Fruit fly (Drosophila melanogaster) whole organism, embryonic: ENCODE data around the gene CG7304.

ENCODE experiments used
- Abd-B ChIP-seq: fragments of 200-800 bp; sonication (Bioruptor generic); optimal IDR thresholded peaks from 2 replicates; lab custom pipeline; 2018; ENCODE audit warnings: missing biosample characterization, mild to moderate bottlenecking, missing genetic modification characterization, moderate library complexity
- Awh ChIP-seq: fragments of 200-800 bp; sonication (Bioruptor generic); IDR thresholded peaks from 2 replicates; pipeline ENCODE4, ENCODE4 v1.3.6; 2022; ENCODE audit warnings: missing biosample characterization, missing genetic modification characterization
- CG10321 ChIP-seq: fragments of 200-800 bp; sonication (Bioruptor generic); IDR thresholded peaks from 2 replicates; pipeline ENCODE4 v1.3.6; 2022; ENCODE audit warnings: missing biosample characterization, missing genetic modification characterization
- CG10959 ChIP-seq: fragments of 200-800 bp; sonication (Bioruptor generic); IDR thresholded peaks from 2 replicates; pipeline ENCODE4 v1.3.6; 2022; ENCODE audit warnings: missing biosample characterization, missing genetic modification characterization
- CG11398 ChIP-seq: fragments of 200-800 bp; sonication (Bioruptor generic); optimal IDR thresholded peaks from 2 replicates; lab custom pipeline; 2016; ENCODE audit warnings: missing biosample characterization, missing genetic modification characterization
- CG14014 ChIP-seq: fragments of 200-800 bp; sonication (Bioruptor generic); IDR thresholded peaks from 2 replicates; pipeline ENCODE4 v1.3.6; 2022; ENCODE audit warnings: missing biosample characterization, missing genetic modification characterization
- CG15479 ChIP-seq: fragments of 200-800 bp; sonication (Bioruptor generic); optimal IDR thresholded peaks from 3 replicates; lab custom pipeline; 2019; ENCODE audit warnings: missing biosample characterization, mild to moderate bottlenecking, missing genetic modification characterization, moderate library complexity
- CG1832 ChIP-seq: fragments of 200-800 bp; sonication (Bioruptor generic); optimal IDR thresholded peaks from 2 replicates; lab custom pipeline; 2017; ENCODE audit warnings: missing biosample characterization, mild to moderate bottlenecking, missing genetic modification characterization, inconsistent platforms
- CG30403 ChIP-seq: fragments of 200-800 bp; sonication (Bioruptor generic); optimal IDR thresholded peaks from 3 replicates; lab custom pipeline; 2016; ENCODE audit warnings: missing biosample characterization, missing genetic modification characterization
- CG34376 ChIP-seq: fragments of 200-800 bp; sonication (Bioruptor generic); optimal IDR thresholded peaks from 2 replicates; lab custom pipeline; 2018; ENCODE audit warnings: missing biosample characterization, mild to moderate bottlenecking, missing genetic modification characterization
- CG3995 ChIP-seq: fragments of 200-800 bp; sonication (Bioruptor generic); optimal IDR thresholded peaks from 3 replicates; lab custom pipeline; 2016; ENCODE audit warnings: missing biosample characterization, missing genetic modification characterization
- CG8089 ChIP-seq: fragments of 200-800 bp; sonication (Bioruptor generic); optimal IDR thresholded peaks from 3 replicates; lab custom pipeline; 2016; ENCODE audit warnings: missing biosample characterization, missing genetic modification characterization
- CG8359 ChIP-seq: fragments of 200-800 bp; sonication (Bioruptor generic); optimal IDR thresholded peaks from 2 replicates; lab custom pipeline; 2017; ENCODE audit warnings: missing biosample characterization, mild to moderate bottlenecking, missing genetic modification characterization, borderline replicate concordance
- CG9932 ChIP-seq: fragments of 200-800 bp; sonication (Bioruptor generic); IDR thresholded peaks from 2 replicates; pipeline ENCODE4 v1.3.6; 2022; ENCODE audit warnings: missing biosample characterization, missing genetic modification characterization
- Fer3 ChIP-seq: fragments of 200-800 bp; sonication (Bioruptor generic); optimal IDR thresholded peaks from 2 replicates; lab custom pipeline; 2018; ENCODE audit warnings: missing biosample characterization, mild to moderate bottlenecking, missing genetic modification characterization, moderate library complexity
- H2.0 ChIP-seq: fragments of 200-800 bp; sonication (Bioruptor generic); IDR thresholded peaks from 2 replicates; pipeline ENCODE4 v1.3.6; 2022; ENCODE audit warnings: missing biosample characterization, missing genetic modification characterization
- Hand ChIP-seq: fragments of 200-800 bp; sonication (Bioruptor generic); optimal IDR thresholded peaks from 2 replicates; lab custom pipeline; 2017; ENCODE audit warnings: mild to moderate bottlenecking, missing biosample characterization, missing genetic modification reagents, missing genetic modification characterization
- HmgD ChIP-seq: fragments of 200-800 bp; sonication (Bioruptor generic); optimal IDR thresholded peaks from 3 replicates; lab custom pipeline; 2016; ENCODE audit warnings: missing biosample characterization, missing genetic modification characterization
- Jarid2 ChIP-seq: fragments of 200-800 bp; sonication (Bioruptor generic); optimal IDR thresholded peaks from 3 replicates; lab custom pipeline; 2017; ENCODE audit warnings: mild to moderate bottlenecking, missing biosample characterization, missing genetic modification reagents, missing genetic modification characterization
- Side ChIP-seq: fragments of 200-800 bp; sonication (Bioruptor generic); optimal IDR thresholded peaks from 2 replicates; lab custom pipeline; 2016; ENCODE audit warnings: missing biosample characterization, missing genetic modification characterization
- Sox102F ChIP-seq: fragments of 200-800 bp; sonication (Bioruptor generic); optimal IDR thresholded peaks from 2 replicates; lab custom pipeline; 2018; ENCODE audit warnings: missing biosample characterization, mild to moderate bottlenecking, missing genetic modification characterization, moderate library complexity
- Usf ChIP-seq: fragments of 200-800 bp; sonication (Bioruptor generic); optimal IDR thresholded peaks from 2 replicates; lab custom pipeline; 2017; ENCODE audit warnings: missing genotype, missing biosample characterization, missing genetic modification characterization
- Xrp1 ChIP-seq: fragments of 200-800 bp; sonication (Bioruptor generic); IDR thresholded peaks from 2 replicates; pipeline ENCODE4 v1.3.6; 2022; ENCODE audit warnings: missing biosample characterization, missing genetic modification characterization
- ac ChIP-seq: fragments of 200-800 bp; sonication (Bioruptor generic); optimal IDR thresholded peaks from 3 replicates; lab custom pipeline; 2017; ENCODE audit warnings: missing biosample characterization, mild to moderate bottlenecking, missing genetic modification characterization
- ato ChIP-seq: fragments of 200-800 bp; sonication (Bioruptor generic); IDR thresholded peaks from 2 replicates; pipeline ENCODE4 v1.3.6; 2022; ENCODE audit warnings: missing biosample characterization, missing genetic modification characterization; ENCODE audit not compliant: partially characterized antibody
- bab2 ChIP-seq: fragments of 200-800 bp; sonication (Bioruptor generic); optimal IDR thresholded peaks from 2 replicates; lab custom pipeline; 2016; ENCODE audit warnings: missing biosample characterization, missing genetic modification characterization
- bbx ChIP-seq: fragments of 200-800 bp; sonication (Bioruptor generic); IDR thresholded peaks from 2 replicates; pipeline ENCODE4 v1.3.6; 2022; ENCODE audit warnings: missing biosample characterization, missing genetic modification characterization; ENCODE audit not compliant: partially characterized antibody
- bowl ChIP-seq: fragments of 200-800 bp; sonication (Bioruptor generic); IDR thresholded peaks from 2 replicates; pipeline ENCODE4 v1.3.6; 2022; ENCODE audit warnings: missing biosample characterization, missing genetic modification characterization
- cas ChIP-seq: fragments of 200-800 bp; sonication (Bioruptor generic); IDR thresholded peaks from 2 replicates; pipeline ENCODE4 v1.3.6; 2022; ENCODE audit warnings: missing biosample characterization, missing genetic modification characterization
- chif ChIP-seq, 2 experiments: fragments of 200-800 bp; sonication (Bioruptor generic); optimal IDR thresholded peaks; 3 replicates each; lab custom pipeline; 2016; ENCODE audit warnings: missing biosample characterization in 2 of 2, missing genetic modification characterization in 2 of 2
- corto ChIP-seq: fragments of 200-800 bp; sonication (Bioruptor generic); optimal IDR thresholded peaks from 2 replicates; lab custom pipeline; 2016; ENCODE audit warnings: missing biosample characterization, mild to moderate bottlenecking, missing genetic modification characterization, moderate library complexity
- crol ChIP-seq: fragments of 200-800 bp; sonication (Bioruptor generic); IDR thresholded peaks from 2 replicates; pipeline ENCODE4 v1.3.6; 2022; ENCODE audit warnings: missing biosample characterization, missing genetic modification characterization
- gcm2 ChIP-seq: fragments of 200-800 bp; sonication (Bioruptor generic); optimal IDR thresholded peaks from 2 replicates; lab custom pipeline; 2016; ENCODE audit warnings: missing biosample characterization, missing genetic modification characterization
- gfzf ChIP-seq: fragments of 200-800 bp; sonication (Bioruptor generic); optimal IDR thresholded peaks from 2 replicates; lab custom pipeline; 2016; ENCODE audit warnings: missing biosample characterization, mild to moderate bottlenecking, missing genetic modification characterization, moderate library complexity
- jigr1 ChIP-seq: fragments of 200-800 bp; sonication (Bioruptor generic); IDR thresholded peaks from 3 replicates; pipeline ENCODE4 v1.3.6; 2022; ENCODE audit warnings: missing biosample characterization, missing genetic modification characterization
- ken ChIP-seq: fragments of 200-800 bp; sonication (Bioruptor generic); IDR thresholded peaks from 3 replicates; pipeline ENCODE4 v1.3.6; 2022; ENCODE audit warnings: missing biosample characterization, missing genetic modification characterization
- lab ChIP-seq: fragments of 200-800 bp; sonication (Bioruptor generic); optimal IDR thresholded peaks from 3 replicates; lab custom pipeline; 2017; ENCODE audit warnings: missing biosample characterization, missing genetic modification characterization, mild to moderate bottlenecking, moderate library complexity, missing genetic modification reagents
- mld ChIP-seq: fragments of 200-800 bp; sonication (Bioruptor generic); IDR thresholded peaks from 3 replicates; pipeline ENCODE4 v1.3.6; 2022; ENCODE audit warnings: missing biosample characterization, missing genetic modification characterization; ENCODE audit not compliant: partially characterized antibody
- nerfin-1 ChIP-seq: fragments of 200-800 bp; sonication (Bioruptor generic); optimal IDR thresholded peaks from 3 replicates; lab custom pipeline; 2019; ENCODE audit warnings: missing biosample characterization, mild to moderate bottlenecking, missing genetic modification characterization, moderate library complexity
- nom ChIP-seq: fragments of 200-800 bp; sonication (Bioruptor generic); optimal IDR thresholded peaks from 2 replicates; lab custom pipeline; 2017; ENCODE audit warnings: missing biosample characterization, missing genetic modification characterization, mild to moderate bottlenecking, moderate library complexity, missing genetic modification reagents
- onecut ChIP-seq: fragments of 200-800 bp; sonication (Bioruptor generic); IDR thresholded peaks from 2 replicates; pipeline ENCODE4 v1.3.6; 2022; ENCODE audit warnings: missing biosample characterization, missing genetic modification characterization
- pb ChIP-seq: fragments of 200-800 bp; sonication (Bioruptor generic); optimal IDR thresholded peaks from 3 replicates; lab custom pipeline; 2016; ENCODE audit warnings: missing biosample characterization, missing genetic modification characterization
- rib ChIP-seq: fragments of 200-800 bp; sonication (Bioruptor generic); IDR thresholded peaks from 2 replicates; pipeline ENCODE4 v1.3.6; 2022; ENCODE audit warnings: missing biosample characterization, missing genetic modification characterization
- salm ChIP-seq: fragments of 200-800 bp; sonication (Bioruptor generic); optimal IDR thresholded peaks from 2 replicates; lab custom pipeline; 2018; ENCODE audit warnings: missing biosample characterization, mild to moderate bottlenecking, missing genetic modification characterization
- seq ChIP-seq: fragments of 200-800 bp; sonication (Bioruptor generic); IDR thresholded peaks from 2 replicates; pipeline ENCODE4 v1.3.6; 2022; ENCODE audit warnings: missing biosample characterization, missing genetic modification characterization
- twi ChIP-seq: fragments of 200-800 bp; optimal IDR thresholded peaks from 2 replicates; lab custom pipeline; 2019; ENCODE audit warnings: missing biosample characterization, mild to moderate bottlenecking, missing genetic modification characterization, moderate library complexity
- vnd ChIP-seq: fragments of 200-800 bp; sonication (Bioruptor generic); IDR thresholded peaks from 3 replicates; pipeline ENCODE4 v1.3.6; 2022; ENCODE audit warnings: missing biosample characterization, missing genetic modification characterization; ENCODE audit not compliant: partially characterized antibody
- wor ChIP-seq: fragments of 200-800 bp; sonication (Bioruptor generic); IDR thresholded peaks from 2 replicates; pipeline ENCODE4 v1.3.6; 2022; ENCODE audit warnings: missing biosample characterization, missing genetic modification characterization
- z ChIP-seq: fragments of 200-800 bp; sonication (Bioruptor generic); IDR thresholded peaks from 3 replicates; pipeline ENCODE4 v1.3.6; 2022; ENCODE audit warnings: missing biosample characterization, missing genetic modification characterization

Gene CG7304

DNA sequence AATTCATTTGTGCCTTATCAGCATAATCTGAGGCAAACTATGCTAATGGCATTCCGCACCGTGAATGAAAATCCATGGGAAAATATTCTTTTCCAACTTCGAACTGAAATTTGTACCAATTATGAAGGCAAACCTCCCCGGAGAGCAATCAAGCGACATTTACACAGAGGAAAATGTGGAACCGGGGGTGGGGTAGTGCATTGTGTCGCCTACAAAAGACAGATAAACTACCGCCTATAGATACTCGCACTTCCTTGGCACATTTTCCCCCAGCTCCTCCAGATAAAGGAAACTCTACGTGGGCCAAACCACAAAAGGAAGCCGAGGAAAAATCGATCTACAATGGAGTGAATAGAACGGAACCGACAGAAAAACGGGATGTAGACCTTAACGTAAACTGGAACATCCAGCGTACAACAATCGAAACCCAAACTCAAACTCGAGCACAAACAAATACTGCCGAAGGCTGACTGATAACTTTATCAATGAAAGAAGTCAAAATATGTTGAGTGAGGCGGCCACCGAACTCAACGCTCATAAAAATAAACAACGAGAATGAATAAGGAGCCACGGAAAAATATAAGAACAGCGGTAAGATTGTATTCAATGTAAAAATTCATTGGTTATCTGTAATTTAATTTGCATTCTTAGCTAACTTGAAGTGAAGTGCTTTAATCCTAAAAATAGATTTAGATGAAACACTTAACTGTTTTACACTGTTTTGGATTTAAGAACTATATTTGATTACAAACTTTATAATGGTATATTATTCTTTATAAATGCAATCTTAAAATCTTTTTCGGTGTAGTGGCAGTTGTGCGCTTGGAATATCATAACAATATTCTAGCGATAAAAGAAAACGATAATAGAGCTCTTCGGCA, 11.4 kb downstream of the CG7304 start (continued):
- TF ChIP-seq CG10959: peak; percentile 56; the same call in 1 of the 2 replicates
- TF ChIP-seq ato (GFP tag; lab: Robert Waterston, UW): no peak
- peak; percentile 42 for TF ChIP-seq Side
- no peak for TF ChIP-seq HmgD
- TF ChIP-seq wor (GFP tag; lab: Robert Waterston, UW): no peak
- peak; percentile 28 for TF ChIP-seq lab (GFP tag; lab: Kevin White, UChicago)
- TF ChIP-seq CG11398 (GFP tag; lab: Kevin White, UChicago): no peak
- no peak for TF ChIP-seq nom
- peak; percentile 15 for TF ChIP-seq Sox102F (GFP tag; lab: Kevin White, UChicago)
- no peak for TF ChIP-seq Awh (GFP tag; lab: Robert Waterston, UW)
- no peak for TF ChIP-seq H2.0
- TF ChIP-seq bbx (GFP tag; lab: Robert Waterston, UW): no peak
- no peak for TF ChIP-seq seq (GFP tag; lab: Robert Waterston, UW)
- TF ChIP-seq bab2 (GFP tag; lab: Kevin White, UChicago): no peak
- TF ChIP-seq mld (GFP tag; lab: Robert Waterston, UW): no peak
- no peak for TF ChIP-seq CG8359 (GFP tag; lab: Kevin White, UChicago)
- TF ChIP-seq nerfin-1 (tag; lab: Kevin White, UChicago): peak; percentile 40
- TF ChIP-seq vnd (GFP tag; lab: Robert Waterston, UW): no peak
- TF ChIP-seq ken (GFP tag; lab: Robert Waterston, UW): 0 out of 3 replicates have a peak, but pooled peaks have one; percentile 7
- TF ChIP-seq corto: no peak
- TF ChIP-seq CG10321 (GFP tag; lab: Robert Waterston, UW): no peak
- no peak for TF ChIP-seq rib (GFP tag; lab: Robert Waterston, UW)
- peak; percentile 52 for TF ChIP-seq CG15479 (GFP tag; lab: Kevin White, UChicago)
- no peak for TF ChIP-seq jigr1 (GFP tag; lab: Robert Waterston, UW)
- TF ChIP-seq salm: peak; percentile 52
- TF ChIP-seq pb: peak; percentile 21
- TF ChIP-seq CG1832 (GFP tag; lab: Kevin White, UChicago): no peak
- TF ChIP-seq Abd-B (GFP tag; lab: Kevin White, UChicago): no peak
- no peak for TF ChIP-seq Usf (GFP tag; lab: Kevin White, UChicago)
- TF ChIP-seq z (GFP tag; lab: Robert Waterston, UW): peak; percentile 52; the same call in 2 of the 3 replicates
- TF ChIP-seq gcm2 (GFP tag; lab: Kevin White, UChicago): no peak
- peak; percentile 50 for TF ChIP-seq Fer3
- TF ChIP-seq twi: peak; percentile 24
- TF ChIP-seq chif (GFP tag; optimal IDR thresholded peaks at IDR 0.05; lab: Kevin White, UChicago): no peak
- TF ChIP-seq onecut (GFP tag; lab: Robert Waterston, UW): no peak
- TF ChIP-seq ac (GFP tag; lab: Kevin White, UChicago): no peak
- no peak for TF ChIP-seq CG3995 (GFP tag; lab: Kevin White, UChicago)
- peak; percentile 34 for TF ChIP-seq CG34376 (GFP tag; lab: Kevin White, UChicago)
- peak; percentile 44; the same call in 1 of the 2 replicates for TF ChIP-seq CG14014 (GFP tag; lab: Robert Waterston, UW)
- no peak for TF ChIP-seq CG8089 (GFP tag; lab: Kevin White, UChicago)
- TF ChIP-seq cas (GFP tag; lab: Robert Waterston, UW): no peak
- TF ChIP-seq gfzf (GFP tag; lab: Kevin White, UChicago): no peak
- TF ChIP-seq CG30403 (GFP tag; lab: Kevin White, UChicago): peak; percentile 53
- no peak for TF ChIP-seq Jarid2 (GFP tag; lab: Kevin White, UChicago)
- TF ChIP-seq bowl (GFP tag; lab: Robert Waterston, UW): no peak
- peak; percentile 54 for TF ChIP-seq CG9932
- TF ChIP-seq Xrp1 (GFP tag; lab: Robert Waterston, UW): no peak; the same call in 1 of the 2 replicates
- no peak for TF ChIP-seq Hand (GFP tag; lab: Kevin White, UChicago)
- TF ChIP-seq crol: no peak
